Worm (Caenorhabditis elegans) whole organism, L1 larva: Measurements from ENCODE around the gene rab-39.

Experiments used
- sox-4 ChIP-seq: sonication (generic microtip); optimal IDR thresholded peaks from 2 replicates; lab custom pipeline; 2016; ENCODE audit warnings: missing genetic modification characterization, missing compliant biosample characterization
- ztf-4 ChIP-seq: fragments of 150-350 bp; optimal IDR thresholded peaks from 2 replicates; lab custom pipeline; 2014; ENCODE audit warnings: missing biosample characterization, missing genetic modification characterization

- TF ChIP-seq ztf-4 (no peak), sox-4 (tag; lab: Kevin White, UChicago) (no peak)
Measured at ce11 chrII:9329474-9329873, 6.8 kb upstream of the rab-39 start, which contains the start of gene wbp-2.
